Worm (Caenorhabditis elegans) whole organism, early embryonic: Measurements from ENCODE around the gene mltn-12.

Experiments used
- B0310.2 ChIP-seq: sonication (generic microtip); optimal IDR thresholded peaks from 2 replicates; lab custom pipeline; 2016; ENCODE audit warnings: mild to moderate bottlenecking, missing genetic modification characterization, missing compliant biosample characterization
- F13C5.2 ChIP-seq: sonication (generic microtip); optimal IDR thresholded peaks from 2 replicates; lab custom pipeline; 2017; ENCODE audit warnings: mild to moderate bottlenecking, missing genetic modification characterization, inconsistent platforms, missing compliant biosample characterization
- aly-1 ChIP-seq: sonication (generic microtip); optimal IDR thresholded peaks from 2 replicates; lab custom pipeline; 2016; ENCODE audit warnings: missing genetic modification characterization, missing compliant biosample characterization
- ama-1 ChIP-seq: fragments of 150-350 bp; optimal IDR thresholded peaks from 2 replicates; lab custom pipeline; 2014
- ceh-13 ChIP-seq: fragments of 200-800 bp; sonication (Bioruptor generic); optimal IDR thresholded peaks from 2 replicates; lab custom pipeline; 2018; ENCODE audit warnings: mild to moderate bottlenecking, missing genetic modification characterization, missing compliant biosample characterization
- ceh-36 ChIP-seq: sonication (generic microtip); optimal IDR thresholded peaks from 2 replicates; lab custom pipeline; 2016; ENCODE audit warnings: missing genetic modification characterization, inconsistent platforms, missing compliant biosample characterization
- ets-7 ChIP-seq: sonication (generic microtip); optimal IDR thresholded peaks from 2 replicates; lab custom pipeline; 2016; ENCODE audit warnings: missing genotype, missing genetic modification characterization, missing compliant biosample characterization
- flt-1 ChIP-seq: fragments of 200-800 bp; sonication (Bioruptor generic); IDR thresholded peaks from 2 replicates; pipeline ENCODE4 v1.3.6; 2022; ENCODE audit warnings: missing genetic modification characterization, missing compliant biosample characterization
- hmbx-1 ChIP-seq: sonication (generic microtip); optimal IDR thresholded peaks from 2 replicates; lab custom pipeline; 2016; ENCODE audit warnings: mild to moderate bottlenecking, missing genetic modification characterization, missing compliant biosample characterization
- hmg-4 ChIP-seq: fragments of 200-800 bp; sonication (Bioruptor generic); optimal IDR thresholded peaks from 2 replicates; lab custom pipeline; 2018; ENCODE audit warnings: mild to moderate bottlenecking, missing genetic modification characterization, missing compliant biosample characterization
- hnd-1 ChIP-seq: sonication (generic microtip); optimal IDR thresholded peaks from 2 replicates; lab custom pipeline; 2016; ENCODE audit warnings: missing genetic modification characterization, missing compliant biosample characterization
- pes-1 ChIP-seq: fragments of 200-800 bp; sonication (Bioruptor generic); IDR thresholded peaks from 2 replicates; pipeline ENCODE4 v1.3.6; 2022; ENCODE audit warnings: missing genetic modification reagents, missing genetic modification characterization, missing compliant biosample characterization
- scrt-1 ChIP-seq: fragments of 200-800 bp; sonication (Bioruptor generic); IDR thresholded peaks from 2 replicates; pipeline ENCODE4 v1.3.6; 2022; ENCODE audit warnings: missing genetic modification characterization, missing compliant biosample characterization
- sea-1 ChIP-seq: fragments of 200-800 bp; sonication (Bioruptor generic); conservative IDR thresholded peaks from 2 replicates; pipeline ENCODE4 v1.3.6; 2022; ENCODE audit warnings: missing genetic modification characterization, missing compliant biosample characterization
- tbx-11 ChIP-seq: fragments of 200-800 bp; sonication (Bioruptor generic); IDR thresholded peaks from 2 replicates; pipeline ENCODE4 v1.3.6; 2022; ENCODE audit warnings: missing genetic modification characterization, missing compliant biosample characterization
- tbx-37 ChIP-seq: fragments of 200-800 bp; sonication (Bioruptor generic); conservative IDR thresholded peaks from 2 replicates; pipeline ENCODE4 v1.3.6; 2022; ENCODE audit warnings: missing genetic modification reagents, missing genetic modification characterization, missing compliant biosample characterization
- tra-4 ChIP-seq: sonication (generic microtip); optimal IDR thresholded peaks from 2 replicates; lab custom pipeline; 2017; ENCODE audit warnings: missing genetic modification characterization, missing compliant biosample characterization

Gene mltn-12

DNA sequence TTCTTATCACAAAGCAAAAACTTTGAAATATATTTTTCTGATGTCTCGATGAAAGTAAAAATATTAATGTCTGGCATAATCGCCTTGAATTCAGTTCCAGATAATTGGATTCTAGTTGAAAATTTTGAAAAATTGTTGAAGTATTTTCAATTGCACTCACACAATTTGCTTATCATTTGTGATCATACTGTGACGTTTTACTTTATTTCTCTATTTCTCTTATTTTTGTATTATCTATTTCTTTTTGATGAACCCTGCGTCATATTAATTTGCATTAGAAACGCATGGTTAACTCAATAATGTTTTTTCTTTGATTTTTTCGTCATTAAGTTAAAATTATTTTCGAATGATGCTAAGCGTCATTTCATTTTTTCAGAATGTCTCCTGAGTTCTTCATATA is 17.4 kb downstream of the mltn-12 start, which contains the start of gene C53D6.11:
TSS of gene C53D6.11 (plus strand) at position 328 of the 400 bp plus-strand sequence.
- TF ChIP-seq hmbx-1 (tag; lab: Kevin White, UChicago): no peak
- TF ChIP-seq sea-1 (GFP tag; lab: Robert Waterston, UW): no peak
- no peak for TF ChIP-seq tra-4 (tag; lab: Kevin White, UChicago)
- TF ChIP-seq aly-1: no peak
- TF ChIP-seq flt-1 (GFP tag; lab: Robert Waterston, UW): no peak
- no peak for TF ChIP-seq pes-1 (GFP tag; lab: Robert Waterston, UW)
- TF ChIP-seq ceh-36: no peak
- TF ChIP-seq ceh-13 (GFP tag; lab: Kevin White, UChicago): no peak
- TF ChIP-seq F13C5.2: no peak
- TF ChIP-seq ama-1 (lab: Kevin White, UChicago): no peak
- TF ChIP-seq tbx-11: no peak
- TF ChIP-seq tbx-37 (GFP tag; lab: Robert Waterston, UW): no peak
- no peak for TF ChIP-seq hnd-1 (tag; lab: Kevin White, UChicago)
- no peak for TF ChIP-seq scrt-1 (GFP tag; lab: Robert Waterston, UW)
- no peak for TF ChIP-seq B0310.2 (tag; lab: Kevin White, UChicago)
- TF ChIP-seq ets-7 (tag; lab: Kevin White, UChicago): no peak
- no peak for TF ChIP-seq hmg-4 (GFP tag; lab: Kevin White, UChicago)

- TF ChIP-seq B0310.2 (tag; lab: Kevin White, UChicago) (no peak), ets-7 (tag; lab: Kevin White, UChicago) (no peak), tra-4 (tag; lab: Kevin White, UChicago) (no peak), pes-1 (GFP tag; lab: Robert Waterston, UW) (no peak), hnd-1 (tag; lab: Kevin White, UChicago) (no peak), flt-1 (GFP tag; lab: Robert Waterston, UW) (no peak), ceh-36 (no peak), scrt-1 (GFP tag; lab: Robert Waterston, UW) (no peak), sea-1 (GFP tag; lab: Robert Waterston, UW) (no peak)
Observed at ce11 chrIV:9016477-9016876, 23.6 kb downstream of the mltn-12 start, which contains the start of gene acc-2. Gene acc-2, plus strand, starts transcription at chrIV:9016777.

ce11 chrIV:9020840-9021239 is 28.0 kb downstream of the mltn-12 start, which contains the start of gene C53D6.4:
Gene C53D6.4, minus strand, starts transcription at chrIV:9020940.
- TF ChIP-seq hmg-4 (GFP tag; lab: Kevin White, UChicago) (no peak), pes-1 (GFP tag; lab: Robert Waterston, UW) (no peak)

- TF ChIP-seq F13C5.2 (peak; percentile 23), tbx-37 (GFP tag; lab: Robert Waterston, UW) (no peak)
Observed at ce11 chrIV:9021245-9021779, 28.4 kb downstream of the mltn-12 start.

- TF ChIP-seq B0310.2 (tag; lab: Kevin White, UChicago) (no peak), ceh-36 (no peak), ceh-13 (GFP tag; lab: Kevin White, UChicago) (no peak), sea-1 (GFP tag; lab: Robert Waterston, UW) (no peak), tbx-11 (no peak), tra-4 (tag; lab: Kevin White, UChicago) (no peak), flt-1 (GFP tag; lab: Robert Waterston, UW) (no peak), aly-1 (no peak), scrt-1 (GFP tag; lab: Robert Waterston, UW) (no peak), hnd-1 (tag; lab: Kevin White, UChicago) (no peak), ets-7 (tag; lab: Kevin White, UChicago) (no peak), F13C5.2 (no peak), pes-1 (GFP tag; lab: Robert Waterston, UW) (no peak), hmbx-1 (tag; lab: Kevin White, UChicago) (no peak), hmg-4 (GFP tag; lab: Kevin White, UChicago) (no peak), ama-1 (lab: Kevin White, UChicago) (no peak), tbx-37 (GFP tag; lab: Robert Waterston, UW) (no peak)
Observed at ce11 chrIV:9032550-9032949, 39.7 kb downstream of the mltn-12 start, which contains the start of gene C53D6.6. Gene C53D6.6, minus strand, starts transcription at chrIV:9032667.

DNA sequence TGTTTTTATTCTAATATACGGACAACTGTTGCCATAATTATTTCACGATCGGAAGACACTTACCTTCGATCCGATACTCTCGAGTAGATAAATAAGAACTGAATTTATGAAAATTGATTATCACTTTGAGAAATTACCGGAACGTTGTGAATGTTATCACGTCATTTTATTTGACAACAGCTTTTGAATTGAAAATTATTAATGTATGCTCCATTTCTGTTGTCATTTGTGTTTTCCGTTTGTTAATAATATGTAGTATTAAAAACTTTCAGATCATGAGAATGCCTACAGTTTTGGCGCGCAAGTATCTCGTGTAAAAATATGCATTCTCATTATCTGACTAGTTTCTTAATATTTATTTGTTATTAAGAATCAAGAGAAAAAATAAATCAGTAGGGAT is 41.5 kb downstream of the mltn-12 start, which contains the start of gene C53D6.10:
TSS of gene C53D6.10 (minus strand) at position 101 of the 400 bp plus-strand sequence.
- TF ChIP-seq tbx-37 (GFP tag; lab: Robert Waterston, UW): no peak
- TF ChIP-seq hmg-4 (GFP tag; lab: Kevin White, UChicago): no peak
- TF ChIP-seq hnd-1 (tag; lab: Kevin White, UChicago): no peak

ce11 chrIV:9037063-9037462 is 44.2 kb downstream of the mltn-12 start, which contains the start of gene C53D6.7:
Gene C53D6.7, minus strand, starts transcription at chrIV:9037163.
- TF ChIP-seq scrt-1 (GFP tag; lab: Robert Waterston, UW): no peak
- no peak for TF ChIP-seq ceh-13 (GFP tag; lab: Kevin White, UChicago)
- TF ChIP-seq flt-1 (GFP tag; lab: Robert Waterston, UW): no peak
- TF ChIP-seq hmg-4 (GFP tag; lab: Kevin White, UChicago): no peak
- no peak for TF ChIP-seq ceh-36
- TF ChIP-seq tbx-11: no peak
- no peak for TF ChIP-seq aly-1
- TF ChIP-seq ets-7 (tag; lab: Kevin White, UChicago): no peak
- TF ChIP-seq hnd-1 (tag; lab: Kevin White, UChicago): no peak
- TF ChIP-seq tbx-37 (GFP tag; lab: Robert Waterston, UW): no peak
- TF ChIP-seq B0310.2 (tag; lab: Kevin White, UChicago): no peak
- TF ChIP-seq ama-1 (lab: Kevin White, UChicago): no peak
- no peak for TF ChIP-seq hmbx-1 (tag; lab: Kevin White, UChicago)
- no peak for TF ChIP-seq sea-1 (GFP tag; lab: Robert Waterston, UW)
- TF ChIP-seq tra-4 (tag; lab: Kevin White, UChicago): no peak
- TF ChIP-seq pes-1 (GFP tag; lab: Robert Waterston, UW): no peak
- TF ChIP-seq F13C5.2: no peak
